Fruit fly (Drosophila melanogaster) Kc167 (cell line): ENCODE data around the gene CG31676.

Experiments used
- Myc ChIP-seq: fragments of >200 bp; optimal IDR thresholded peaks from 2 replicates; lab custom pipeline; 2017; ENCODE audit warnings: missing external identifiers
- Sin3A ChIP-seq: fragments of >200 bp; optimal IDR thresholded peaks from 2 replicates; lab custom pipeline; 2018; ENCODE audit warnings: missing external identifiers
- h ChIP-seq: fragments of >200 bp; optimal IDR thresholded peaks from 3 replicates; lab custom pipeline; 2018; ENCODE audit warnings: missing external identifiers
- insv ChIP-seq: fragments of >200 bp; optimal IDR thresholded peaks from 3 replicates; lab custom pipeline; 2018; ENCODE audit warnings: missing external identifiers
- psq ChIP-seq: fragments of >200 bp; optimal IDR thresholded peaks from 2 replicates; lab custom pipeline; 2017; ENCODE audit warnings: missing external identifiers
- ttk ChIP-seq: sonication (Bioruptor generic); optimal IDR thresholded peaks from 2 replicates; lab custom pipeline; 2017; ENCODE audit warnings: missing external identifiers

DNA sequence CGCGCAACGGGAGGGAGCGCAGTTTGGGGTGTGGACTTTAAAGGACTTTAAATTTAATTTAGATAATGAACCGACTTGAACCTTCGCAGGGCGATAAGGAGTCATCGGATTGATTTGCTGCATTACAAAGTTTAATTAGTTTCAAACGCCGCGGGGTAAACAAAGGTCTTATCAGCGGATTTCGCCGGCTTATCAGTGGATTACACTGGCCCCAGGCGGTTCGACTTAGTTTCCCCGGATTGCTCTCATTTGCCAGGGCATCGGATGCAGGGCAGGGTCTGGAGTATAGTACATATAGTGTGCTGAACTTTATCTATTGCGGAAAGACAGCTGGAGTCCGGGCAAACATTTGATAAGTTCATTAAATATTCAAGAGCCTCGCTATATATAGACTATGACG lies 37.9 kb downstream of the CG31676 start:
- TF ChIP-seq Sin3A (no peak), Myc (no peak), ttk (lab: Kevin White, UChicago) (no peak), insv (lab: Kevin White, UChicago) (no peak), psq (lab: Kevin White, UChicago) (no peak), h (no peak)
